Fruit fly (Drosophila melanogaster) whole organism, embryonic: ENCODE measurements around the gene mthl14.
A peak's percentile ranks its signal among the peaks of the same experiment; 100 is the strongest.

Source experiments
- CG1233 ChIP-seq: fragments of 200-800 bp; sonication (Bioruptor generic); optimal IDR thresholded peaks from 4 replicates; lab custom pipeline; 2018; ENCODE audit warnings: missing biosample characterization, mild to moderate bottlenecking, missing genetic modification characterization
- CG12659 ChIP-seq: fragments of 200-800 bp; sonication (Bioruptor generic); optimal IDR thresholded peaks from 3 replicates; lab custom pipeline; 2017; ENCODE audit warnings: mild to moderate bottlenecking, missing biosample characterization, missing genetic modification reagents, missing genetic modification characterization
- CG31365 ChIP-seq: fragments of 200-800 bp; sonication (Bioruptor generic); optimal IDR thresholded peaks from 2 replicates; lab custom pipeline; 2018; ENCODE audit warnings: missing biosample characterization, mild to moderate bottlenecking, missing genetic modification characterization
- Jarid2 ChIP-seq: fragments of 200-800 bp; sonication (Bioruptor generic); optimal IDR thresholded peaks from 3 replicates; lab custom pipeline; 2017; ENCODE audit warnings: mild to moderate bottlenecking, missing biosample characterization, missing genetic modification reagents, missing genetic modification characterization
- chn ChIP-seq: fragments of 200-800 bp; sonication (Bioruptor generic); optimal IDR thresholded peaks from 2 replicates; lab custom pipeline; 2016; ENCODE audit warnings: missing biosample characterization, missing genetic modification characterization
- ranshi ChIP-seq: fragments of 200-800 bp; sonication (Bioruptor generic); IDR thresholded peaks from 2 replicates; pipeline ENCODE4 v1.3.6; 2022; ENCODE audit warnings: missing biosample characterization, missing genetic modification characterization

dm6 chr3L:205723-206284 lies 41.5 kb upstream of the mthl14 start, which contains the start of the genes Gk1 and CG13876:
- TF ChIP-seq ranshi (peak; percentile 94), chn (GFP tag; lab: Kevin White, UChicago) (peak; percentile 69), CG1233 (GFP tag; lab: Kevin White, UChicago) (peak; percentile 94), CG12659 (peak; percentile 98), CG31365 (tag; lab: Kevin White, UChicago) (peak; percentile 77), Jarid2 (GFP tag; lab: Kevin White, UChicago) (no peak)
